Worm (Caenorhabditis elegans): ENCODE measurements around the gene pms-2.

DNA sequence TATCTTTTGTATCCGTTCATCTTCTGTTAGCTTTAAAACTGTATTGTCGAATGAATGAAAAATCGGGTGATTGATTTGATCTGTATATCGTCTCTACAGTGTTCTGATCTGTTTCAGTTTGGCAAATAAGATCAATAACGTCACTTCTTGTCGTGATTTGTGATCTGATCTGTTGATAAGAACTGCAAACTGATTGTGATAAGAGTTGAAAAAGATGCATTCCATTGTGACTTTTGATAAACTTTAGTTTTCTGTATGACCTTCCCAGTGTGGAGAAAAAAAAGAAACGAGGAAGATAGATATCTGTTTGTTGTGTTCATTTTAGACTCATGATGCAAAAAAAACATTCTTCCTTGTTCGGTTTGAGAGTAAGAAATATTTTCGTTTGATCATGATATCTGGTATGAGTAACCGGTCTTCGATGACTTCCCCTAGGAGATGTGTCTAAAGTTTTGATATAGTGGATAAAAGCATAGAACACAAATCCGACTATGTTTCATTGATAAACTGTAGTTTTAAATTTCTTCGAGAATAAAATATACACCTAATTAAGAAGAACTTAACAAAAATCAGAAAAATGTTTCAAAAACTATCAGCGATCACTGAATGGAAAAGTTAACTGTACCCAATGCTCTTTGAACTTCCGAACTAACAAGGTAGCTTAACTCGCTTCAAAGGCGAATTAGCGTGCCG is 44.5 kb upstream of the pms-2 start:
- no peak for TF ChIP-seq unc-62 (GFP tag; optimal IDR thresholded peaks at IDR 0.05)
- no peak for TF ChIP-seq ets-4 (GFP tag; optimal IDR thresholded peaks at IDR 0.05)
- no peak for TF ChIP-seq pha-4 (tag; optimal IDR thresholded peaks at IDR 0.05)
- no peak for TF ChIP-seq ceh-91 (GFP tag; IDR thresholded peaks at IDR 0.05)
- no peak for TF ChIP-seq F10E7.11 (tag; optimal IDR thresholded peaks at IDR 0.05)
- TF ChIP-seq snpc-1.1 (tag; optimal IDR thresholded peaks at IDR 0.05; ENCODE audit: insufficient read depth) = no peak
- TF ChIP-seq dpff-1 (tag; optimal IDR thresholded peaks at IDR 0.05) = no peak
- TF ChIP-seq akir-1 (GFP tag; optimal IDR thresholded peaks at IDR 0.05) = no peak
